Fruit fly (Drosophila melanogaster): ENCODE measurements around the gene CG12170.

dm6 chr3R:5643421-5643820 lies 6.4 kb downstream of the CG12170 start:
- no peak for TF ChIP-seq CG15710 (tag; optimal IDR thresholded peaks at IDR 0.05)
- TF ChIP-seq Snoo (tag; optimal IDR thresholded peaks at IDR 0.05), result no peak
- TF ChIP-seq CG8159 (tag; optimal IDR thresholded peaks at IDR 0.05), result no peak
- TF ChIP-seq CG12605 (GFP tag; IDR thresholded peaks at IDR 0.05), result no peak
- TF ChIP-seq CG4496 (GFP tag; IDR thresholded peaks at IDR 0.05), result no peak
- TF ChIP-seq EcR (GFP tag; optimal IDR thresholded peaks at IDR 0.05), result peak; percentile 8
- no peak for TF ChIP-seq gl (tag; optimal IDR thresholded peaks at IDR 0.05)
- TF ChIP-seq CG8301 (tag; optimal IDR thresholded peaks at IDR 0.05), result no peak
- no peak for TF ChIP-seq rn (GFP tag; IDR thresholded peaks at IDR 0.05)
- TF ChIP-seq CG10348 (GFP tag; IDR thresholded peaks at IDR 0.05), result no peak
- no peak for TF ChIP-seq CG13204 (GFP tag; optimal IDR thresholded peaks at IDR 0.05)
- no peak for TF ChIP-seq Ets98B (GFP tag; IDR thresholded peaks at IDR 0.05)

Data from whole organism, pupa.